Fruit fly (Drosophila melanogaster) S2 (cell line): ENCODE results near the gene ida.

Experiments used
- CG8478 ChIP-seq: fragments of >200 bp; optimal IDR thresholded peaks from 2 replicates; lab custom pipeline; 2018
- CTCF ChIP-seq, 2 experiments: fragments of >200 bp; optimal IDR thresholded peaks; 2 replicates each; lab custom pipeline; 2018

- peak in 1 of 2 experiments; percentile 1 for TF ChIP-seq CTCF (optimal IDR thresholded peaks at IDR 0.05; lab: Kevin White, UChicago)
- TF ChIP-seq CG8478 (lab: Kevin White, UChicago): no peak
Measured at dm6 chr3L:3896553-3897034, 8.6 kb upstream of the ida start, which contains the start of the genes Gr63a and Lamtor4.
